Worm (Caenorhabditis elegans) whole organism, L4/young adult: ENCODE data around the gene W07A12.4.

Experiments
- W03F9.2 ChIP-seq: fragments of 150-350 bp; optimal IDR thresholded peaks from 2 replicates; lab custom pipeline; 2014; ENCODE audit warnings: missing biosample characterization, missing genetic modification characterization
- dao-5 ChIP-seq: sonication (generic microtip); optimal IDR thresholded peaks from 2 replicates; lab custom pipeline; 2016; ENCODE audit warnings: missing genotype, missing genetic modification characterization, moderate library complexity, missing compliant biosample characterization
- him-1 ChIP-seq: sonication (generic microtip); optimal IDR thresholded peaks from 2 replicates; lab custom pipeline; 2016; ENCODE audit warnings: missing genotype, missing genetic modification reagents, missing genetic modification characterization, missing compliant biosample characterization

The W07A12.4 gene

DNA sequence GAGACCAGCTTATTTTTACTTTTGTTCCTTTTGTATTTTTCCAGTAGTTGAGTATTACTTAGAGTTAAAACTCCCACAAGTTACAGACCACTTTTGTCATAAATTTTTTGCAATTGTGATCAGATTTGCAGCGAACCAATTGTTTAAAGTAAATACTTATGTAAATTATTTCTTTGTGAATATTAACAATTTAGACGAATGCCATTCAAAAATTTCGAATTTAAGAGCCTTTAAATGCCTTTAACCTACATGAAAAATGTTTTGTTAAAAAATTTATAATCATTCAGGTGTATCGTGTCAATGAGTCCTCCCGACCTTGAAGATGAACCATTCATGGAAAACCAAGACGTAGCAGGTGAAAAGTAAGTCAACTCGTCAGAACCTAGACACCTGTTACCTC lies at the start of gene W07A12.4:
Gene W07A12.4, plus strand, starts transcription at position 301 of the 400 bp plus-strand sequence.
- no peak for TF ChIP-seq dao-5 (tag; lab: Kevin White, UChicago)
- TF ChIP-seq him-1 (tag; lab: Kevin White, UChicago), result no peak
- no peak for TF ChIP-seq W03F9.2 (tag; lab: Kevin White, UChicago)

DNA sequence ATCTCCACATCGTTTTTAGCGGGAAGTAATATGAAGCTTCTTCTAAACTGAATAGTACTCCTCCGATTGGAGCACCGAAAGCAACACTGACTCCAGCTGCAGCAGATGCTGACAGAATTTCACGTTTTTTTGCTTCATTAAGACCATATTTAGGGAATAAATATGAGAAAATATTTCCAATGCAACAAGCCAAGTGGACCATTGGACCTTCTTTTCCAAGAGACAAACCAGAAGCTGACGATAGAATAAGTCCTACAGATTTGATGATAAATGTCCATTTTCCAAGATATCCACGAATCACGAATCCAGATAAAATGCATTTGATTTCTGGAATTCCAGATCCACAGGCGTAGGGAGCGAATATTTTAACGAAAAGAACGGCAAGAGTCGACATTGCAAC lies 48.8 kb upstream of the W07A12.4 start:
- TF ChIP-seq dao-5 (tag; lab: Kevin White, UChicago) (no peak), him-1 (tag; lab: Kevin White, UChicago) (no peak), W03F9.2 (tag; lab: Kevin White, UChicago) (no peak)

DNA sequence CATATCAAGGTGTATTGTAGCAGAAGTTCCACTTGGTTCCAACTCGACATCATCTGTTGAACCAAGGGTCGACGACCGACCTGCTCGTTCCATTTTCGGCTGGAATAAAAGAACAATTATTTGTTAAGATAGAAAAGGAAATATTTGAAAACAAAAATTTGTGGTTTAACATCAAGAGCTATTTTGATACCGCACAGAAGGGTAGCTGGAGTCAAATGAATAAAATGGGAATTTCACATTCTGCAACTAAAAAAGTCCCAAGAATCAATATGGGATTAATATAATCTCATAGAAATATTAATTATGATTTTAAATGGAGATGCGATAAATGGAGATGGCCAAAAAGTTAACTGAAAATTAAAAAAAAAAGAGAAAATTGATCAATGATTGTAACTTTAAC lies 47.6 kb upstream of the W07A12.4 start, which contains the start of gene clh-5:
Gene clh-5, minus strand, starts transcription at position 101 of the 400 bp plus-strand sequence.
- no peak for TF ChIP-seq dao-5 (tag; lab: Kevin White, UChicago)
- no peak for TF ChIP-seq W03F9.2 (tag; lab: Kevin White, UChicago)
- TF ChIP-seq him-1 (tag; lab: Kevin White, UChicago), result no peak

DNA sequence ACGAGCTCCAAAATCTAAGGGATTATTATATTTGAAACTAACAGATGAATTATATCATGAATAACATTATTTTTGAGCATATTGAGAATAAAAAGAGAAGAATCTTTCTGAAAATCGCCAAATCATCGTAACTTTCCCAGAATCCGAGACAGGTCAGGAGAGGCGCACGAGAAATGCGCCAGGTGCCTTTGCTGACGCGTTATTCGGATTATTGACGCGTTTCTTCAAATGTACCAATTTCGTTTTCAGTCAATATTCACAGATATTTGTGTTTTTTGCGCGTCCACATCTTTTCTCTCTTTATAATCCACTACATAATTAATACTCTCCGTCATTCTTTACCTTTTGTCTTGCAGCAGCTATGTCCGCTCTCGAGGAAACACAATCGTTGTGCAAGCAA lies 47.0 kb upstream of the W07A12.4 start, which contains the start of gene T24H10.1:
Gene T24H10.1, plus strand, starts transcription at position 355 of the 400 bp plus-strand sequence.
- TF ChIP-seq W03F9.2 (tag; lab: Kevin White, UChicago), result peak; percentile 36
- peak; percentile 45 for TF ChIP-seq him-1 (tag; lab: Kevin White, UChicago)
- no peak for TF ChIP-seq dao-5 (tag; lab: Kevin White, UChicago)

DNA sequence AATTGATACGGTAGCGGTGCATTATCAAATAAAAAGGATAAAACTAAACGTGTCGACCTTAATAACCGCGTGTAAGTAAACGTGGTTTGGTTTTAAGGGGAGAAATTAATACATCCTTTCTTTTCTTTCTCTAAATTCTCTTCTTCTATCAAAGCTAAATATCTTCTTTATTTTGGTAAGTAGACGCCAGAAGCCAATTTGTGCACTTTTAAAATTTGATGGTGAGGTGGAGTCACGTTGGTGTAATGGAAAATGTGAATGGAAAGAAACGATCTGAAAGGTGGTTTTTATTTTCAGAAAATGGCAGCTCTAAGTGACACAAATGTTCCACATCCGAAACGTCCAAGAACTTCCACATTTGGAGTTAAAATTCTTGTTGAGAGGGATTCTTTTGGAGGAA lies 45.3 kb upstream of the W07A12.4 start, which contains the start of gene T24H10.5:
Gene T24H10.5, plus strand, starts transcription at position 301 of the 400 bp plus-strand sequence.
- TF ChIP-seq W03F9.2 (tag; lab: Kevin White, UChicago) (no peak), dao-5 (tag; lab: Kevin White, UChicago) (no peak), him-1 (tag; lab: Kevin White, UChicago) (no peak)

DNA sequence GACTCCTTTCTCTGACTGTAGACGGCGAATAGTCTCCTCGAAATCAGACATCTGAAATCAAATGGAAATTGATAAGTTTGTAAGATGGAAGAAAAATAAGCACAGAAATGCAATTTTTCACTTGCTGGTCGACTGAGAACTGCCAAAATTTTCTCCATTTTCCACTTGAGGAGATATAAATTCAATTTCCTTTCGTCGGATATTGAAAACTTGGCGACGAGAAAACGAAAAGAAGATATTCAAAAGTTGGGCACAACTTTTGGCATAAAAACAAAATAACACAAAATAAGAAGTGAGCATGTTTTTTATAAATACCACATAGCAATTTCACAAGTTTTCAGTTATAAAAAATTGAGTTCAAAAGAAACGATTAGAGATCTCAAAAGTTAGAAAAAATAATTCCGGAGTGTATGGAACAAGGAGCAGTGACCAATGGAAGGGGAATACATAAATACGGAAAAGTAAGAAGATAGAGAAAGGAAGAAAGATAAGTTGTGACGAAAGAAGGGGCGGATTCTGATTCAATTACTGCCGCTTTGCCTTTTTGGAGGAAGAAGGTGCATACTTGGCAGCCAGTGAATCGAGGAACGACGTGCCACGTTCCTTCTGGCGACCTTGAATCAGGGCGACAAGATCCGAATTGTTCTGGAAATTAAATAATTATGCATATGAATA lies 38.8 kb upstream of the W07A12.4 start, which contains the start of gene dyrb-1:
Gene dyrb-1, minus strand, starts transcription at position 51 of the 675 bp plus-strand sequence.
- no peak for TF ChIP-seq W03F9.2 (tag; lab: Kevin White, UChicago)
- no peak for TF ChIP-seq dao-5 (tag; lab: Kevin White, UChicago)
- TF ChIP-seq him-1 (tag; lab: Kevin White, UChicago), result no peak

DNA sequence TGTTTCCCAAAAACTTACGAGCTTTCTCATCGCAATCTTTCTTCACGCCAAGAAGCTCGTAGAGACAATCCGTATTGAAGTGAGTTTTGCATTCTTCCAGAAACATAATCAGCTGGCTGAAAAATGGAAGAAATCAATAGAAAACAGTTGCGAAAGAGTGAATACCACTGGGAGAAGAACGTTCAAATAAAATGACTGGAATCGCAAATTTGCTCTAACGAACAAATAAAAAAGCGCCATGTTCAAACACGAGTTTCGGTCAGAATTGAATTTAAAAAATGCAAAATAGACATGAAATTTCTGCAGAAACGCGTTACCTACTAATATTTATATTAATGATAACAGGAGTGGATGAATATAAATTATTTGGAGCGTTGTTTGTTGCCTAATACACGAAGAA lies 37.6 kb upstream of the W07A12.4 start, which contains the start of gene dnj-23:
Gene dnj-23, minus strand, starts transcription at position 158 of the 400 bp plus-strand sequence.
- TF ChIP-seq him-1 (tag; lab: Kevin White, UChicago) (no peak), W03F9.2 (tag; lab: Kevin White, UChicago) (no peak)

DNA sequence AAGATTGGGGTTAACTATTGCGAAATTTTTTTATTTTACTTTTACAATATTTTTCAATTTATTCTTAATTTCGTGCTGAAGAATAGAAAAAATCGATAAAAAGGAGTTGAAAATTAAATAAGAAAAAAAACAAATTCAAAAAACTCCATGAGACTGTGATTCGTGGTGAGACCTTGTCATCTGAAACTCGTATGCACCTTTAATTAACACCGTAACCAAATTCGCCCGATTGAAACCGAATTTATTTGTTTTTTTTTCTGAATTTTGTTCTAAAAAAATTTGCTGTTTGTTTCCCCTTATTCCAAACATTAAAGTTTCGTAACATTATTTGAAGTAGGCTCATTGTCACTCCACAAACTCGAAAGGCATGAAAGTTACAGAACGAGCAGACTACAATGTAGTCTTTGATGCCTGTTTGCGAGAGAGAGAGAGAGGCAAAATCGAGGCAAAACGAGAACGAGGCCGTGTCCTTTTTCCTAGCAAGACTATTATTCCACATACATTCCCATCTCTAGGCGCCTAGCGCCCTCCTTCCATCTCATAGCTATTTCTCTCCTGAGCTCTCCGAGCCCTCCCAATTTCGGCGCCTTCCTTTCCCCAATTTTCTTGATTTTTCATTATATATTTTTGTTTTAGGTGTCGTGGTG lies 37.0 kb upstream of the W07A12.4 start, which contains the start of gene T24H10.4:
Gene T24H10.4, plus strand, starts transcription at position 630 of the 647 bp plus-strand sequence.
- TF ChIP-seq him-1 (tag; lab: Kevin White, UChicago), result no peak
- no peak for TF ChIP-seq W03F9.2 (tag; lab: Kevin White, UChicago)
- TF ChIP-seq dao-5 (tag; lab: Kevin White, UChicago), result no peak

DNA sequence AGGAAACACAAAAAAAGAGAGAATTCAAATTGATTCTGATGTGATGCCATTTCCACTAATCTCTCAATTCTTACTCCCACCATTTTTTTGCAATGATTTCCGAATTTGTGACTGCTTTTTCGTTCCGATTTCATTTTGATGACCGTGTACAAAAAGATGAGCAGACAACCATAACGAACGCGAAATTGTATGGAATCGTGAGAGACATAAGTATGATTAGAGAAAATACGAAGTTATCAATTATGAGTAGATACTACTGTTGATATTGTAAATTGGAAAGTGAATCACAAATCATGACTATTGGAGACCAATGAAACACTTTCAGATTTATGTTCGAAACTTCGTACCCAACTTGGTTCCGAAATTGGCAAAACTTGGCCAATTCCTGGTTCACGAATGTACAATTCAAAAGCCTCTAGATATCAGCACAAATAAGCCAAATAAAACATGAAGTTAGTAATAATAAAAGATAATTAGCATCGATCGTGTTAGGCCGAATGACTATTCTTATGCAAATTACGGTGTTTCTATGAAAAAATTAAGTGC lies 34.5 kb upstream of the W07A12.4 start:
- no peak for TF ChIP-seq him-1 (tag; lab: Kevin White, UChicago)
- TF ChIP-seq dao-5 (tag; lab: Kevin White, UChicago), result no peak
- no peak for TF ChIP-seq W03F9.2 (tag; lab: Kevin White, UChicago)

DNA sequence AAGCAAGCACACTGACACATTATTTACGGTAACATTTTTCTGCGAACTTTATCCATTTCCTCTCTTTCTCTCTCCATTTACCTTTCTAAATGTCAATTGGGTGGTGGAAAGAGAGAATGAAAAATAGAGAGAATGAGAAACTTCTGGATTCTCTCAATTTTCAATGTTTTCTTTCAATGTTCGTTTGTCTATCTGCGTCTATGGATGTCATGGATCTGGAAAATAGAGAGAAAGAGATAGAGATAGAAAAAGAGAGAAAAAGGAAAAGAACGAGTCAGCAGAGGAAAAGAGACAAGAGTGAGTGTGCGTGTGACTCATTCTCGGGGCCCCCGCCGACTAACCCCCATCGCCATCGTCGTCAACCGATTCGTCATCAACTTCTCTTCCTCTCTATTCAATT lies 33.2 kb upstream of the W07A12.4 start, which contains the start of gene jun-1:
Gene jun-1, plus strand, starts transcription at position 307 of the 400 bp plus-strand sequence.
- TF ChIP-seq him-1 (tag; lab: Kevin White, UChicago) (peak; percentile 4), dao-5 (tag; lab: Kevin White, UChicago) (no peak), W03F9.2 (tag; lab: Kevin White, UChicago) (peak; percentile 62)

DNA sequence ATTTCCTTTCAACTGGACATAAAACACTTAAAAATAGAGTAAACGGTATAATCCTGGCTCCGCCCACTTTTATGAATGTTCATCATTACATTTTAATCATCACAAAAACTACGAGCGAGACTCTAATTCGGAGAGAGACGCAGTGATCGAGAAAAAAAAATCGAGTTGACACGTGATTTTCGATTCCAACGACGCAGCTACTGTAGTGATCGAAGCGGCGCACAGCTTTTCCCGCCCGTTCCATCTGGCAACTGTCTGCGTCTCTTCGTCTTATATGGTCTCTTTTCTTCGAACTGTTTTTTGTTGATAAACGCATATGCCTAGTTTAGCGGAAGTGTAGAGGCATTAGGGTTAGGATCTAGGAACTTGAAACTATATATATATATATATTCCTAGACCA lies 32.3 kb upstream of the W07A12.4 start:
- TF ChIP-seq W03F9.2 (tag; lab: Kevin White, UChicago) (no peak), dao-5 (tag; lab: Kevin White, UChicago) (no peak), him-1 (tag; lab: Kevin White, UChicago) (no peak)

DNA sequence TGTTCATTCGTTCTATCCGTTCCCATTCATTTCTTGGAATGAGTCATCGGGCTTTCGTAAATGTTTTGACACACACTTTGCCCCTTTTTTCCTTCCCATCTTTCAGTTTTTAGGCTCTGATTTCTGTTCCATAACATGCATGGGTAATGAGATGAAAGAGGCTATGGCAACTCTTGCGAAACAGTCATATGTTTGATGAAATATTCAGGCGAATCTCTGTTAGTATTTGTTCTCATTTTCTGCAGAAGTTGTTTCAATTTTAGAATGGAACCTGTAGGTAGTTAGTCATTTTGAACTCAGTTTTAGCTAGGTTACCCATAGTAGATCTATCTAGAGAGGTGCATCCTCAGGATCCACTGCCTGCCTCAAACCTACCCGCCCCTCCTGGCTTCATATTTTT lies 31.1 kb upstream of the W07A12.4 start:
- TF ChIP-seq him-1 (tag; lab: Kevin White, UChicago) (no peak), dao-5 (tag; lab: Kevin White, UChicago) (no peak), W03F9.2 (tag; lab: Kevin White, UChicago) (no peak)

DNA sequence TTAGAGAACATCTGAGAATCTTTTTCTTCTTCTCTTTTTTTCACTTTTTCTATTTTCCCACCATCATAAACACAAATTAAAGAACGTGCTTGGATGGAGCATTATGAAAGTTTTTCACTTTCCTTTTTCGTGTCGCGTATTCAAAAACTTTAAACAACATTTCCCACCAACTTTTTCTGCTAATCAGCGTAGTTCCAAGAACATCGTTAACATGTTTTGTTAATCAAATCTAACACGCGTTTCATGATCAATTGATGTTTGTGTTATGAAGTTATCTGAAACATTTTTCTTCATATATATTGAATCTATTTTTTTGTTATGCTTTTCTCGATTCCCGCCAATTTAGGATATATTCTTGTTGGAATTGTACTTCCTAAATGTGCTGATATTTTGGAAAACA lies 30.4 kb upstream of the W07A12.4 start:
- no peak for TF ChIP-seq dao-5 (tag; lab: Kevin White, UChicago)
